Worm (Caenorhabditis elegans) whole organism, L4/young adult: ENCODE measurements around the gene C25F9.15.

Experiments
- W03F9.2 ChIP-seq: fragments of 150-350 bp; optimal IDR thresholded peaks from 2 replicates; lab custom pipeline; 2014; ENCODE audit warnings: missing biosample characterization, missing genetic modification characterization
- him-1 ChIP-seq: sonication (generic microtip); optimal IDR thresholded peaks from 2 replicates; lab custom pipeline; 2016; ENCODE audit warnings: missing genotype, missing genetic modification reagents, missing genetic modification characterization, missing compliant biosample characterization

DNA sequence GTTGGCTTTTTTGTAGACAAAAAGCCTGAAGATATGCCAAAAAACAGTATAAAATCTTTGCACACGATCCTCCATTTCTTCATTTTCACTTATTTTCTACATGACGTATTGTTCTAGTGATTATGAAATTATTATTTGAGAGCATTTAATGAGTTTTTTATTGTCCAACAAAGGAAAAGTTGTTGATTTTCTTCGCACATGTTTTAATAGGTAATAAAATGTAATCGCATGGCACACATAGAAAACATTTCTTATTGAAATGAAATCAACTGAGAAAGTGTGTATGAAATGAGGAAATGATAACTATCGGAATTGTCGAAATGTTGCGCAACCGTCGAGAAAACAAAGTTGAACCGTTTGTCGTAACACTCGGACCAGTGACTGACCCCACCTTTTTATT, 16.5 kb upstream of the C25F9.15 start:
- TF ChIP-seq him-1 (tag; lab: Kevin White, UChicago): no peak
- no peak for TF ChIP-seq W03F9.2 (tag; lab: Kevin White, UChicago)
